Worm (Caenorhabditis elegans) whole organism, late embryonic: ENCODE measurements around the gene col-83.

Experiments
- ahr-1 ChIP-seq: sonication (generic microtip); optimal IDR thresholded peaks from 2 replicates; lab custom pipeline; 2016; ENCODE audit warnings: missing genetic modification characterization, missing compliant biosample characterization
- ceh-19 ChIP-seq: fragments of 200-800 bp; sonication (Bioruptor generic); optimal IDR thresholded peaks from 2 replicates; lab custom pipeline; 2018; ENCODE audit warnings: mild to moderate bottlenecking, missing genetic modification characterization, missing compliant biosample characterization
- ceh-24 ChIP-seq: sonication (generic microtip); optimal IDR thresholded peaks from 2 replicates; lab custom pipeline; 2016; ENCODE audit warnings: mild to moderate bottlenecking, missing genetic modification characterization, missing compliant biosample characterization
- sdc-2 ChIP-seq: sonication (generic microtip); optimal IDR thresholded peaks from 2 replicates; lab custom pipeline; 2016; ENCODE audit warnings: missing genotype, missing genetic modification characterization, missing compliant biosample characterization

DNA sequence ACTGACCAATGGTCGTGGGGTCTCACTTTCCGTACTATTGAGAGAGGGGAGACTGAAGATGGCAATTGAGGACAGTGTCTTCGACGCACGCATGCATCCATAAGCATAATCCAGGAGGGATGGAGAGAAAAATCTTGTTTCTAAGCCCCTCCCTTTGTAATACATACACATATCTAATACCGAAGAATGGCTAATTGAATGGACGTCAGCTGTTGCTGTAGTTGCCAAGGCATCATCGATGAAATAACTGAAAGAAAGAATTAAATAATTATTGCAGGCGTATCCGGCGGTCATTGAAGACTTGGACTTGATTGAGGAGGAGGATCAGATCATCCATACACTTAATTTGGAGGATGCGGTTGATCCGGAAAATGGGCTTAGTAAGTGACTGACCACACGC lies 20.2 kb downstream of the col-83 start, which contains the start of gene F33A8.7:
- TF ChIP-seq ahr-1 (tag; lab: Kevin White, UChicago), result no peak
- TF ChIP-seq ceh-19, result no peak
- no peak for TF ChIP-seq ceh-24 (tag; lab: Kevin White, UChicago)
- no peak for TF ChIP-seq sdc-2 (tag; lab: Kevin White, UChicago)
